Fruit fly (Drosophila melanogaster): ENCODE data around the gene Chc.
A peak's percentile ranks its signal among the peaks of the same experiment; 100 is the strongest.

The Chc gene

DNA sequence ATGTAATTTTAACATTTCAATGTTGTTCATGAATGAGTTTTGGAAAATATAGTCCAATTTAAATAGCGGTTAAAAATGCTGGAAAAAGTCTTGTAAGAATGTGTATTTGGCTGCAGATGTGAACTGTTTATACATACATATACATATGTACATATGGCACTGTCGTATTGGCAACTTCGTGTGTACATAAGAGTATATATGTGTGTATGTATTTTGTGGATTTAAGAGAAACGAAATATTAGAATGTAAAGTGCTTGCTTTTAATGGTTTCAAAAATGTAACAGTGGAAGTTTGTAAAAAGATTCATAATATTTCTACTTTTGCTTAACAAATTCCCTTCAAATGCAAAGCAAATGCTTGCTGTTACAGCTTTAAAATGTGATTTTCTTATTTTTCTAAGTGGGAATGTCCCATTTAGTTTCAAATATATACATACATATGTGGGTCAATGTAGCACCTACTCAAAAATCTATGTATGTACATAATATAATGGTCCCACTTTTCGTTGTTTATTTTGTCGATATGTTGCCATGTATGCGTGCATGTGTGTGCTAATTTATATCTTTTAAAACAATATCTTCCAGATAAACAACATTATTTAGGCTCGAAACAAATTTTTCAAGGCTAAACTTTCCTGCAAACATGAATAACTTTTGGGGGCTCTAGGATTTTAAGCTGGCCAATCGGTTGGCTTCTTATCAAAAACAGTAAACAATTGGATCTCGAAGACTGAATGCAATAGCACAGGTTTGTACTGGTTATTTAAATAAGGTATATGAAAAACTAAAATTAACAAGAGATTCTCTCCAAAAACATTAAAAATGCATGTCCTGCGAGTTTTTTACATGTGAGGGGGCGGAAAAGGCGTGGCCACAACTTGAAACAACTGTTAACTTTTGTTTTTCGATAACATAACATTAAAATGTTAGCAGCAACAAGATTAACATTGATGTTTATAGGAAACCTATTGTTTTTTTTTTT lies 35.8 kb upstream of the Chc start:
- TF ChIP-seq bigmax (GFP tag; optimal IDR thresholded peaks at IDR 0.05) (peak; percentile 32), CG17359 (tag; optimal IDR thresholded peaks at IDR 0.05) (peak; percentile 78), bsh (GFP tag; optimal IDR thresholded peaks at IDR 0.05) (peak in 1 of 2 experiments; percentile 53), tup (GFP tag; optimal IDR thresholded peaks at IDR 0.05) (peak; percentile 19), Elba2 (GFP tag; optimal IDR thresholded peaks at IDR 0.05) (peak; percentile 74), CG1792 (GFP tag; optimal IDR thresholded peaks at IDR 0.05) (peak; percentile 73), CG4328 (GFP tag; optimal IDR thresholded peaks at IDR 0.05) (peak; percentile 85), CG5953 (GFP tag; IDR thresholded peaks at IDR 0.05) (0 out of 2 replicates have a peak, but pooled peaks have one; percentile 9), CG12236 (GFP tag; optimal IDR thresholded peaks at IDR 0.05) (peak; percentile 55), C15 (GFP tag; IDR thresholded peaks at IDR 0.05) (no peak), dmrt99B (tag; optimal IDR thresholded peaks at IDR 0.05) (no peak), org-1 (GFP tag; optimal IDR thresholded peaks at IDR 0.05) (peak; percentile 62), insv (GFP tag; optimal IDR thresholded peaks at IDR 0.05) (peak in 1 of 2 experiments; percentile 84), zf30C (GFP tag; optimal IDR thresholded peaks at IDR 0.05) (no peak), sens (GFP tag) (peak; percentile 87), tgo (GFP tag; IDR thresholded peaks at IDR 0.05) (no peak; the same call in 2 of the 3 replicates), tll (GFP tag; optimal IDR thresholded peaks at IDR 0.05) (no peak), Nf-YA (GFP tag; IDR thresholded peaks at IDR 0.05) (peak; percentile 44; the same call in 1 of the 2 replicates), CG7987 (GFP tag; optimal IDR thresholded peaks at IDR 0.05) (peak; percentile 83), ssp (GFP tag; IDR thresholded peaks at IDR 0.05) (peak; percentile 43), caup (GFP tag; optimal IDR thresholded peaks at IDR 0.05; ENCODE audit: severe bottlenecking) (peak; percentile 90), CG6791 (GFP tag; IDR thresholded peaks at IDR 0.05; ENCODE audit: partially characterized antibody) (no peak), CG33213 (GFP tag; optimal IDR thresholded peaks at IDR 0.05) (peak; percentile 68), Bteb2 (GFP tag; optimal IDR thresholded peaks at IDR 0.05) (peak; percentile 75), slp2 (GFP tag; optimal IDR thresholded peaks at IDR 0.05) (no peak), CG5245 (GFP tag; optimal IDR thresholded peaks at IDR 0.05) (no peak), ind (GFP tag; optimal IDR thresholded peaks at IDR 0.05) (no peak), CG12744 (GFP tag; optimal IDR thresholded peaks at IDR 0.05) (peak; percentile 60), CG15073 (GFP tag; optimal IDR thresholded peaks at IDR 0.05) (no peak), schlank (tag; optimal IDR thresholded peaks at IDR 0.05) (peak; percentile 62), crol (GFP tag; IDR thresholded peaks at IDR 0.05) (no peak), CG6813 (GFP tag; optimal IDR thresholded peaks at IDR 0.05) (peak; percentile 88), trh (GFP tag; optimal IDR thresholded peaks at IDR 0.05) (peak; percentile 25), CG8388 (GFP tag; optimal IDR thresholded peaks at IDR 0.05) (no peak), CG12155 (GFP tag; optimal IDR thresholded peaks at IDR 0.05) (peak; percentile 10), B-H2 (GFP tag; optimal IDR thresholded peaks at IDR 0.05) (peak; percentile 84), CG12299 (tag; optimal IDR thresholded peaks at IDR 0.05) (peak; percentile 63), CG12104 (GFP tag; optimal IDR thresholded peaks at IDR 0.05) (peak; percentile 67), NFAT (GFP tag; IDR thresholded peaks at IDR 0.05) (peak; percentile 31; the same call in 1 of the 2 replicates), Deaf1 (tag; optimal IDR thresholded peaks at IDR 0.05) (no peak), bab2 (GFP tag; optimal IDR thresholded peaks at IDR 0.05) (peak; percentile 51), CG12659 (GFP tag; optimal IDR thresholded peaks at IDR 0.05) (peak; percentile 68), Dad (GFP tag; optimal IDR thresholded peaks at IDR 0.05) (no peak), CG17568 (GFP tag; optimal IDR thresholded peaks at IDR 0.05) (no peak), CG32767 (GFP tag; IDR thresholded peaks at IDR 0.05) (peak; percentile 16; the same call in 1 of the 2 replicates), sob (GFP tag; IDR thresholded peaks at IDR 0.05) (peak; percentile 66), CG10267 (tag; optimal IDR thresholded peaks at IDR 0.05) (peak; percentile 15), CkIIα-i1 (GFP tag; IDR thresholded peaks at IDR 0.05) (0 out of 2 replicates have a peak, but pooled peaks have one; percentile 10)

Measured in whole organism, embryonic.